Fruit fly (Drosophila melanogaster) whole organism, embryonic: ENCODE results near the gene Ptp10D.

Experiments
- CG10321 ChIP-seq: fragments of 200-800 bp; sonication (Bioruptor generic); IDR thresholded peaks from 2 replicates; pipeline ENCODE4 v1.3.6; 2022; ENCODE audit warnings: missing biosample characterization, missing genetic modification characterization
- CG10979 ChIP-seq: fragments of 200-800 bp; sonication (Bioruptor generic); optimal IDR thresholded peaks from 2 replicates; lab custom pipeline; 2018; ENCODE audit warnings: missing biosample characterization, mild to moderate bottlenecking, missing genetic modification characterization, moderate library complexity
- CG14050 ChIP-seq: fragments of 200-800 bp; sonication (Bioruptor generic); IDR thresholded peaks from 3 replicates; pipeline ENCODE4 v1.3.6; 2022; ENCODE audit warnings: missing biosample characterization, missing genetic modification characterization
- CG14441 ChIP-seq: fragments of 200-800 bp; sonication (Bioruptor generic); IDR thresholded peaks from 2 replicates; pipeline ENCODE4 v1.3.6; 2022; ENCODE audit warnings: missing biosample characterization, missing genetic modification characterization
- CG17361 ChIP-seq: fragments of 200-800 bp; sonication (Bioruptor generic); IDR thresholded peaks from 3 replicates; pipeline ENCODE4 v1.3.6; 2022; ENCODE audit warnings: missing biosample characterization, missing genetic modification characterization
- CG17612 ChIP-seq: fragments of 200-800 bp; sonication (Bioruptor generic); IDR thresholded peaks from 2 replicates; pipeline ENCODE4 v1.3.6; 2022; ENCODE audit warnings: missing biosample characterization, missing genetic modification characterization
- CG1832 ChIP-seq: fragments of 200-800 bp; sonication (Bioruptor generic); optimal IDR thresholded peaks from 2 replicates; lab custom pipeline; 2017; ENCODE audit warnings: missing biosample characterization, mild to moderate bottlenecking, missing genetic modification characterization, inconsistent platforms
- CG2129 ChIP-seq: fragments of 200-800 bp; sonication (Bioruptor generic); IDR thresholded peaks from 2 replicates; pipeline ENCODE4 v1.3.6; 2022; ENCODE audit warnings: missing biosample characterization, missing genetic modification characterization; ENCODE audit not compliant: partially characterized antibody
- CG2678 ChIP-seq: fragments of 200-800 bp; sonication (Bioruptor generic); optimal IDR thresholded peaks from 3 replicates; lab custom pipeline; 2019; ENCODE audit warnings: missing biosample characterization, mild to moderate bottlenecking, missing genetic modification characterization, moderate library complexity
- CG30020 ChIP-seq: fragments of 200-800 bp; optimal IDR thresholded peaks from 2 replicates; lab custom pipeline; 2019; ENCODE audit warnings: missing biosample characterization, mild to moderate bottlenecking, missing genetic modification characterization, moderate library complexity
- CG31365 ChIP-seq: fragments of 200-800 bp; sonication (Bioruptor generic); optimal IDR thresholded peaks from 2 replicates; lab custom pipeline; 2018; ENCODE audit warnings: missing biosample characterization, mild to moderate bottlenecking, missing genetic modification characterization
- CG34422 ChIP-seq: fragments of 200-800 bp; sonication (Bioruptor generic); IDR thresholded peaks from 3 replicates; pipeline ENCODE4 v1.3.6; 2022; ENCODE audit warnings: missing biosample characterization, missing genetic modification characterization
- CG4424 ChIP-seq: fragments of 200-800 bp; sonication (Bioruptor generic); optimal IDR thresholded peaks from 3 replicates; lab custom pipeline; 2016; ENCODE audit warnings: missing biosample characterization, missing genetic modification characterization
- CG4820 ChIP-seq: fragments of 200-800 bp; sonication (Bioruptor generic); optimal IDR thresholded peaks from 3 replicates; lab custom pipeline; 2016; ENCODE audit warnings: missing biosample characterization, missing genetic modification characterization
- CG9609 ChIP-seq: fragments of 200-800 bp; sonication (Bioruptor generic); optimal IDR thresholded peaks from 3 replicates; lab custom pipeline; 2016; ENCODE audit warnings: missing biosample characterization, missing genetic modification characterization
- CG9817 ChIP-seq: fragments of 200-800 bp; sonication (Bioruptor generic); optimal IDR thresholded peaks from 2 replicates; lab custom pipeline; 2018; ENCODE audit warnings: missing biosample characterization, mild to moderate bottlenecking, missing genetic modification characterization, moderate library complexity
- Dbx ChIP-seq: fragments of 200-800 bp; sonication (Bioruptor generic); IDR thresholded peaks from 3 replicates; pipeline ENCODE4 v1.3.6; 2022; ENCODE audit warnings: missing biosample characterization, missing genetic modification characterization
- Doc2 ChIP-seq: fragments of 200-800 bp; sonication (Bioruptor generic); IDR thresholded peaks from 2 replicates; pipeline ENCODE4 v1.3.6; 2022; ENCODE audit warnings: missing biosample characterization, missing genetic modification characterization
- Dp ChIP-seq: fragments of 200-800 bp; sonication (Bioruptor generic); optimal IDR thresholded peaks from 2 replicates; lab custom pipeline; 2018; ENCODE audit warnings: missing biosample characterization, mild to moderate bottlenecking, missing genetic modification characterization, moderate library complexity
- Elba2 ChIP-seq: fragments of 200-800 bp; sonication (Bioruptor generic); optimal IDR thresholded peaks from 3 replicates; lab custom pipeline; 2016; ENCODE audit warnings: missing biosample characterization, missing genetic modification characterization
- HHEX ChIP-seq: fragments of 200-800 bp; sonication (Bioruptor generic); optimal IDR thresholded peaks from 3 replicates; lab custom pipeline; 2017; ENCODE audit warnings: missing biosample characterization, mild to moderate bottlenecking, missing genetic modification characterization, missing genetic modification reagents
- Hr39 ChIP-seq: fragments of >200 bp; optimal IDR thresholded peaks from 2 replicates; lab custom pipeline; 2017
- Hsf ChIP-seq: fragments of 200-800 bp; sonication (Bioruptor generic); optimal IDR thresholded peaks from 3 replicates; lab custom pipeline; 2016; ENCODE audit warnings: missing biosample characterization, missing genetic modification characterization
- Lim3 ChIP-seq: fragments of 200-800 bp; sonication (Bioruptor generic); IDR thresholded peaks from 2 replicates; pipeline ENCODE4 v1.3.6; 2022; ENCODE audit warnings: missing biosample characterization, missing genetic modification characterization
- Lpt ChIP-seq: fragments of >200 bp; optimal IDR thresholded peaks from 2 replicates; lab custom pipeline; 2018; ENCODE audit warnings: missing biosample characterization, missing genetic modification characterization
- MTF-1 ChIP-seq: fragments of 200-800 bp; sonication (Bioruptor generic); optimal IDR thresholded peaks from 2 replicates; lab custom pipeline; 2018; ENCODE audit warnings: missing biosample characterization, mild to moderate bottlenecking, missing genetic modification characterization, borderline replicate concordance
- Nf-YB ChIP-seq: fragments of 200-800 bp; sonication (Bioruptor generic); optimal IDR thresholded peaks from 3 replicates; lab custom pipeline; 2019; ENCODE audit warnings: missing biosample characterization, mild to moderate bottlenecking, missing genetic modification characterization, moderate library complexity
- Poxn ChIP-seq: fragments of 200-800 bp; sonication (Bioruptor generic); IDR thresholded peaks from 2 replicates; pipeline ENCODE4 v1.3.6; 2022; ENCODE audit warnings: missing biosample characterization, missing genetic modification characterization
- Rx ChIP-seq: fragments of 200-800 bp; sonication (Bioruptor generic); IDR thresholded peaks from 2 replicates; pipeline ENCODE4 v1.3.6; 2022; ENCODE audit warnings: missing biosample characterization, missing genetic modification characterization
- Sin3A ChIP-seq: fragments of >200 bp; optimal IDR thresholded peaks from 2 replicates; lab custom pipeline; 2018
- Trl ChIP-seq, 3 experiments: fragments of >200 bp in 2 of 3; fragments of 200-800 bp in 1 of 3; sonication (Bioruptor generic) in 1 of 3; optimal IDR thresholded peaks; 2 replicates in 1 of 3; 3 replicates in 2 of 3; lab custom pipeline; 2016 to 2017; ENCODE audit warnings: missing biosample characterization in 1 of 3, missing genetic modification characterization in 1 of 3
- ab ChIP-seq: fragments of 200-800 bp; sonication (Bioruptor generic); optimal IDR thresholded peaks from 2 replicates; lab custom pipeline; 2016; ENCODE audit warnings: missing biosample characterization, missing genetic modification characterization
- abd-A ChIP-seq: fragments of 200-800 bp; sonication (Bioruptor generic); optimal IDR thresholded peaks from 3 replicates; lab custom pipeline; 2019; ENCODE audit warnings: missing biosample characterization, mild to moderate bottlenecking, missing genetic modification characterization, moderate library complexity
- bbx ChIP-seq: fragments of 200-800 bp; sonication (Bioruptor generic); IDR thresholded peaks from 2 replicates; pipeline ENCODE4 v1.3.6; 2022; ENCODE audit warnings: missing biosample characterization, missing genetic modification characterization; ENCODE audit not compliant: partially characterized antibody
- bsh ChIP-seq, 2 experiments: fragments of 200-800 bp; sonication (Bioruptor generic); optimal IDR thresholded peaks; 2 replicates each; lab custom pipeline; 2017 to 2018; ENCODE audit warnings: mild to moderate bottlenecking in 2 of 2, missing biosample characterization in 2 of 2, missing genetic modification characterization in 2 of 2, moderate library complexity in 1 of 2
- ci ChIP-seq: fragments of 200-800 bp; sonication (Bioruptor generic); IDR thresholded peaks from 3 replicates; pipeline ENCODE4 v1.3.6; 2022; ENCODE audit warnings: missing biosample characterization, missing genetic modification characterization
- croc ChIP-seq: fragments of 200-800 bp; sonication (Bioruptor generic); conservative IDR thresholded peaks from 3 replicates; pipeline ENCODE4 v1.3.6; 2022; ENCODE audit warnings: missing biosample characterization, missing genetic modification characterization
- dysf ChIP-seq: fragments of 200-800 bp; sonication (Bioruptor generic); IDR thresholded peaks from 3 replicates; pipeline ENCODE4 v1.3.6; 2022; ENCODE audit warnings: missing biosample characterization, missing genetic modification characterization
- eve ChIP-seq, 2 experiments: fragments of >200 bp; optimal IDR thresholded peaks; 2 replicates each; lab custom pipeline; 2017; ENCODE audit warnings: missing biosample characterization in 2 of 2, missing genetic modification characterization in 2 of 2
- fu2 ChIP-seq: fragments of 200-800 bp; sonication (Bioruptor generic); optimal IDR thresholded peaks from 2 replicates; lab custom pipeline; 2016; ENCODE audit warnings: missing biosample characterization, missing genetic modification characterization
- gem ChIP-seq: fragments of 200-800 bp; sonication (Bioruptor generic); optimal IDR thresholded peaks from 2 replicates; lab custom pipeline; 2019; ENCODE audit warnings: missing biosample characterization, mild to moderate bottlenecking, missing genetic modification characterization, moderate library complexity
- grau ChIP-seq: fragments of 200-800 bp; optimal IDR thresholded peaks from 3 replicates; lab custom pipeline; 2019; ENCODE audit warnings: missing biosample characterization, mild to moderate bottlenecking, missing genetic modification characterization, moderate library complexity
- grn ChIP-seq: fragments of 200-800 bp; sonication (Bioruptor generic); optimal IDR thresholded peaks from 3 replicates; lab custom pipeline; 2017; ENCODE audit warnings: missing biosample characterization, missing genetic modification characterization
- gt ChIP-seq: fragments of 200-800 bp; sonication (Bioruptor generic); IDR thresholded peaks from 2 replicates; pipeline ENCODE4 v1.3.6; 2022; ENCODE audit warnings: missing biosample characterization, missing genetic modification characterization
- row ChIP-seq: fragments of 200-800 bp; sonication (Bioruptor generic); IDR thresholded peaks from 3 replicates; pipeline ENCODE4 v1.3.6; 2022; ENCODE audit warnings: missing biosample characterization, missing genetic modification characterization
- schlank ChIP-seq: fragments of 200-800 bp; sonication (Bioruptor generic); optimal IDR thresholded peaks from 2 replicates; lab custom pipeline; 2018; ENCODE audit warnings: missing biosample characterization, mild to moderate bottlenecking, missing genetic modification characterization
- sna ChIP-seq: fragments of 200-800 bp; sonication (Bioruptor generic); IDR thresholded peaks from 2 replicates; pipeline ENCODE4 v1.3.6; 2022; ENCODE audit warnings: missing biosample characterization, missing genetic modification characterization; ENCODE audit not compliant: partially characterized antibody
- sqz ChIP-seq: fragments of 200-800 bp; sonication (Bioruptor generic); optimal IDR thresholded peaks from 3 replicates; lab custom pipeline; 2018; ENCODE audit warnings: missing biosample characterization, mild to moderate bottlenecking, missing genetic modification characterization
- tll ChIP-seq, 2 experiments: fragments of 200-800 bp in 1 of 2; fragments of >200 bp in 1 of 2; sonication (Bioruptor generic) in 1 of 2; optimal IDR thresholded peaks; 2 replicates each; lab custom pipeline; 2017 to 2019; ENCODE audit warnings: missing biosample characterization in 2 of 2, missing genetic modification characterization in 2 of 2, mild to moderate bottlenecking in 1 of 2, moderate library complexity in 1 of 2

Gene Ptp10D

DNA sequence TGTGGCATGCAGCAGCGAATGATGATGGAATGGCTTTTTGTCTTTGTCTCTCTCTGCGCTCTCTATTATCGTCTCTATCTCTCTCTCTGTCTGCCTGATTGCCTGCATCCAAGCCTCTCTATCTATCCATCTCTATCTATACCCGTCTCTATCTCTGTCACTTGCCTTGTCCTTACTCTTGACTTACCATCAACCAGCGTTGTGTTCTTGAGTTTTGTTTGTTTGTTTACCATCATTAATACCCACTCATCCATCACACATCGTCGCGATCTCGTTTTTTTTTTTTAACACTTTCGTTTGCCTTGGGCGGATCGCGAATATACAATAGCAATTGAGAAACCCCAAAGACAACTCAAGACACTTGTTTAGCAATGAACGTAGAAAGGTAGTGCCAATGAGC lies 67.9 kb downstream of the Ptp10D start:
- peak in 1 of 2 experiments; percentile 6 for TF ChIP-seq tll (GFP tag; optimal IDR thresholded peaks at IDR 0.05; lab: Kevin White, UChicago)
- TF ChIP-seq row (GFP tag; lab: Robert Waterston, UW), result no peak
- peak in 1 of 2 experiments; percentile 20 for TF ChIP-seq Trl (optimal IDR thresholded peaks at IDR 0.05; lab: Kevin White, UChicago)
- no peak for TF ChIP-seq Trl (GFP tag; optimal IDR thresholded peaks at IDR 0.05; lab: Kevin White, UChicago)
- TF ChIP-seq sna, result no peak
- peak; percentile 47; the same call in 1 of the 2 replicates for TF ChIP-seq CG10321 (GFP tag; lab: Robert Waterston, UW)
- no peak for TF ChIP-seq Doc2
- no peak for TF ChIP-seq gem (tag; lab: Kevin White, UChicago)
- no peak for TF ChIP-seq CG31365 (tag; lab: Kevin White, UChicago)
- peak; percentile 53 for TF ChIP-seq CG1832 (GFP tag; lab: Kevin White, UChicago)
- TF ChIP-seq gt, result no peak
- TF ChIP-seq CG10979 (tag; lab: Kevin White, UChicago), result no peak
- TF ChIP-seq Hr39 (lab: Kevin White, UChicago), result no peak
- no peak for TF ChIP-seq Poxn
- no peak for TF ChIP-seq Lim3 (GFP tag; lab: Robert Waterston, UW)
- TF ChIP-seq Dbx (GFP tag; lab: Robert Waterston, UW), result no peak
- TF ChIP-seq MTF-1, result no peak

DNA sequence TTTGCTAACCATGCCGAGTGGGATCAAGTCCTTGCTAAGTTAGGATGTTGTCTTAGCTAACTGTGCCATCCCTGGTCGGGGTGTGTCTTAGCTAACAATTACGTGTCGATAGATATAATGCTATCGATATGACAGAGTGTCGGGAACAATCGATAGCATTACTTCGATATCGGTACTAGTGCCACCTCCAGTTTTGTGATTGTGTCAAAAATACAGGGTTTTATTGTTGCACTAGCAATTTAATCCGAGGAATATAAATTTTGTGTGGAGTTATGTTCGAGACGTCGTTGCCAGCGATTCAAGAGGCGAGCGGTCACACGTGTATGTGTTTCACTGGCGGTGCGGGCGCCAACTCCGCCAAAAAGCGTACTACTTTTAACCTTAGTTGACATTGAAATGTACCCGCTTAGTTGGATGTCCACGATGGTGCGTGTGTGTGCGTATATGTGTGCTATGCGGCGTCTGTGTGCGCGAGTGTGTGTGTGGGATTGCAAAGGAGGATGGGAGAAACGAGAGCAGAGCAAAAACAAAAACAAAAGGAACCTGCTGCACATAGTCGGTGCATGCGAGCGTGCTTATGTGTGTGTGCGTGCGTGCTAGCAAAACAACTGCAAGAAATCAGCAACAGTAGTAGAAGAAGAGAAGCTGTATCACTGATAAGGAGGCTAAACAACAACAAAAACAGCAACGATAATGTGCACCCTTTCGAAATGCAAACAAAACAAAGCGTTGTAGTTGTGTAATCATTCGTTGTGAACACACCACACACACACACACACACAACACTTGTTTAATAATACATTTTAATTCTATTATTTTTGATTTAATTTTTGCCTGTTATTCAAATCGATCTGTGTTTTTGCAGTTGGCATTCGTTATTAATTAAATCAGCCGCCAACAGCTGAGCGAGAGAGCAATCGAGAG lies 73.4 kb downstream of the Ptp10D start, which contains the start of gene PhKgamma:
Gene PhKgamma (plus strand): TSS at position 179 of the 924 bp plus-strand sequence.
- TF ChIP-seq Hsf (GFP tag; lab: Kevin White, UChicago), result no peak
- peak; percentile 10 for TF ChIP-seq Nf-YB (GFP tag; lab: Kevin White, UChicago)
- peak; percentile 3 for TF ChIP-seq grn (GFP tag; lab: Kevin White, UChicago)
- no peak for TF ChIP-seq CG14050 (GFP tag; lab: Robert Waterston, UW)
- no peak for TF ChIP-seq CG30020 (tag; lab: Kevin White, UChicago)
- no peak for TF ChIP-seq CG34422
- TF ChIP-seq CG17361, result no peak; the same call in 2 of the 3 replicates
- TF ChIP-seq grau (tag; lab: Kevin White, UChicago), result peak; percentile 41
- no peak for TF ChIP-seq CG17612 (GFP tag; lab: Robert Waterston, UW)
- TF ChIP-seq HHEX (GFP tag; lab: Kevin White, UChicago), result no peak
- TF ChIP-seq Rx, result no peak
- no peak for TF ChIP-seq CG14441 (GFP tag; lab: Robert Waterston, UW)
- TF ChIP-seq dysf, result no peak; the same call in 2 of the 3 replicates
- TF ChIP-seq schlank (tag; lab: Kevin White, UChicago), result no peak
- peak; percentile 15 to 56 for TF ChIP-seq bsh (GFP tag; optimal IDR thresholded peaks at IDR 0.05; lab: Kevin White, UChicago)
- TF ChIP-seq CG9817 (tag; lab: Kevin White, UChicago), result peak; percentile 30
- TF ChIP-seq CG2129 (GFP tag; lab: Robert Waterston, UW), result peak; percentile 80
- no peak for TF ChIP-seq CG4820 (GFP tag; lab: Kevin White, UChicago)
- TF ChIP-seq ab (GFP tag; lab: Kevin White, UChicago), result no peak
- no peak for TF ChIP-seq croc (GFP tag; lab: Robert Waterston, UW)
- no peak for TF ChIP-seq Lpt (GFP tag; lab: Kevin White, UChicago)
- no peak for TF ChIP-seq CG2678 (tag; lab: Kevin White, UChicago)
- TF ChIP-seq Sin3A (lab: Kevin White, UChicago), result peak; percentile 64
- no peak for TF ChIP-seq sqz (GFP tag; lab: Kevin White, UChicago)
- TF ChIP-seq abd-A (tag; lab: Kevin White, UChicago), result no peak
- no peak for TF ChIP-seq ci
- peak; percentile 16 for TF ChIP-seq CG4424 (GFP tag; lab: Kevin White, UChicago)
- TF ChIP-seq bbx, result peak; percentile 96
- peak; percentile 9 for TF ChIP-seq CG9609
- TF ChIP-seq fu2 (GFP tag; lab: Kevin White, UChicago), result no peak
- TF ChIP-seq eve (GFP tag; optimal IDR thresholded peaks at IDR 0.05; lab: Kevin White, UChicago), result no peak
- peak; percentile 63 for TF ChIP-seq Dp (GFP tag; lab: Kevin White, UChicago)
- no peak for TF ChIP-seq Elba2
